Fruit fly (Drosophila melanogaster): ENCODE results near the gene CG7872.

DNA sequence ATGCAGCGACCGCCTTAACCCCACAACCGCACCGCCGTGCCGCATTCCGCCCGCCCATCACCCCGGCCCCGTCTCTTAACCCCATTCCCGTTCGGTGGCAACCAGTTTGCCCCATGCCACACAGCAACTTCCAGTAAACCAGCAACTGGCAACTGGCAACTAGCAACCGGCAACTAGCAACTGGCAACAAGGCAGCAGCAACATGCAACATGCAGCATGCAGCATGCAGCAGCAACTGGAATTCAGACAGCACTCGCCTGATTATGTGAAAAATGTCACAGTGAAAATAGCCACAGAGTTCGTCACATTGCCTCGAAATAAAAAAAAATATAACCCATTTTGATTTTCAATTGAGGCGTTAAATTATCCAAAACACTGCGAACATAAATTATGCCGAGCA, 33.8 kb downstream of the CG7872 start:
- TF ChIP-seq CG4820 (GFP tag; optimal IDR thresholded peaks at IDR 0.05) = no peak
- no peak for TF ChIP-seq CG2202 (tag; optimal IDR thresholded peaks at IDR 0.05)
- TF ChIP-seq CG7556 (GFP tag; optimal IDR thresholded peaks at IDR 0.05) = no peak
- TF ChIP-seq sd (tag; optimal IDR thresholded peaks at IDR 0.05) = no peak
- no peak for TF ChIP-seq CG12155 (GFP tag; optimal IDR thresholded peaks at IDR 0.05)
- no peak for TF ChIP-seq br (optimal IDR thresholded peaks at IDR 0.05)

Data from whole organism, embryonic.